Fruit fly (Drosophila melanogaster) whole organism, embryonic: ENCODE results near the gene CG32564.

Experiments
- Abd-B ChIP-seq: fragments of 200-800 bp; sonication (Bioruptor generic); optimal IDR thresholded peaks from 2 replicates; lab custom pipeline; 2018; ENCODE audit warnings: missing biosample characterization, mild to moderate bottlenecking, missing genetic modification characterization, moderate library complexity
- Antp ChIP-seq: fragments of 200-800 bp; sonication (Bioruptor generic); optimal IDR thresholded peaks from 3 replicates; lab custom pipeline; 2016; ENCODE audit warnings: missing biosample characterization, missing genetic modification characterization
- BEAF-32 ChIP-seq: fragments of 200-800 bp; sonication (Bioruptor generic); optimal IDR thresholded peaks from 3 replicates; lab custom pipeline; 2017; ENCODE audit warnings: missing biosample characterization, missing genetic modification characterization, mild to moderate bottlenecking, moderate library complexity, missing genetic modification reagents
- CG10147 ChIP-seq: fragments of 200-800 bp; sonication (Bioruptor generic); optimal IDR thresholded peaks from 2 replicates; lab custom pipeline; 2019; ENCODE audit warnings: missing biosample characterization, mild to moderate bottlenecking, missing genetic modification characterization, moderate library complexity
- CG10267 ChIP-seq: fragments of 200-800 bp; sonication (Bioruptor generic); optimal IDR thresholded peaks from 2 replicates; lab custom pipeline; 2018; ENCODE audit warnings: missing biosample characterization, mild to moderate bottlenecking, missing genetic modification characterization, moderate library complexity
- CG12744 ChIP-seq: fragments of 200-800 bp; sonication (Bioruptor generic); optimal IDR thresholded peaks from 2 replicates; lab custom pipeline; 2016; ENCODE audit warnings: missing biosample characterization, missing genetic modification characterization
- CG13894 ChIP-seq: fragments of 200-800 bp; sonication (Bioruptor generic); optimal IDR thresholded peaks from 3 replicates; lab custom pipeline; 2018; ENCODE audit warnings: missing biosample characterization, mild to moderate bottlenecking, missing genetic modification characterization, moderate library complexity
- CG1603 ChIP-seq: fragments of 200-800 bp; sonication (Bioruptor generic); optimal IDR thresholded peaks from 2 replicates; lab custom pipeline; 2019; ENCODE audit warnings: missing biosample characterization, mild to moderate bottlenecking, missing genetic modification characterization, moderate library complexity
- CG17186 ChIP-seq: fragments of 200-800 bp; sonication (Bioruptor generic); optimal IDR thresholded peaks from 3 replicates; lab custom pipeline; 2017; ENCODE audit warnings: missing biosample characterization, missing genetic modification reagents, missing genetic modification characterization
- CG17829 ChIP-seq: fragments of 200-800 bp; optimal IDR thresholded peaks from 2 replicates; lab custom pipeline; 2019; ENCODE audit warnings: missing biosample characterization, mild to moderate bottlenecking, missing genetic modification characterization, moderate library complexity
- CG18599 ChIP-seq: fragments of 200-800 bp; sonication (Bioruptor generic); optimal IDR thresholded peaks from 3 replicates; lab custom pipeline; 2017; ENCODE audit warnings: missing biosample characterization, missing genetic modification characterization, mild to moderate bottlenecking, moderate library complexity, missing genetic modification reagents
- CG2116 ChIP-seq: fragments of 200-800 bp; sonication (Bioruptor generic); optimal IDR thresholded peaks from 3 replicates; lab custom pipeline; 2018; ENCODE audit warnings: missing biosample characterization, mild to moderate bottlenecking, missing genetic modification characterization
- CG2712 ChIP-seq: fragments of 200-800 bp; optimal IDR thresholded peaks from 3 replicates; lab custom pipeline; 2019; ENCODE audit warnings: missing biosample characterization, mild to moderate bottlenecking, missing genetic modification characterization, moderate library complexity
- CG33213 ChIP-seq: fragments of 200-800 bp; sonication (Bioruptor generic); optimal IDR thresholded peaks from 3 replicates; lab custom pipeline; 2016; ENCODE audit warnings: missing biosample characterization, missing genetic modification characterization
- CG43689 ChIP-seq: fragments of 200-800 bp; sonication (Bioruptor generic); IDR thresholded peaks from 2 replicates; pipeline ENCODE4 v1.3.6; 2022; ENCODE audit warnings: missing biosample characterization, missing genetic modification characterization
- CG4617 ChIP-seq: fragments of 200-800 bp; sonication (Bioruptor generic); optimal IDR thresholded peaks from 3 replicates; lab custom pipeline; 2016; ENCODE audit warnings: missing biosample characterization, missing genetic modification characterization, borderline replicate concordance
- CG6654 ChIP-seq: fragments of 200-800 bp; sonication (Bioruptor generic); optimal IDR thresholded peaks from 2 replicates; lab custom pipeline; 2017; ENCODE audit warnings: missing biosample characterization, mild to moderate bottlenecking, missing genetic modification characterization
- CG6854 ChIP-seq: fragments of 200-800 bp; sonication (Bioruptor generic); optimal IDR thresholded peaks from 3 replicates; lab custom pipeline; 2017; ENCODE audit warnings: missing biosample characterization, mild to moderate bottlenecking, missing genetic modification characterization
- CG7271 ChIP-seq: fragments of 200-800 bp; sonication (Bioruptor generic); optimal IDR thresholded peaks from 2 replicates; lab custom pipeline; 2018; ENCODE audit warnings: missing biosample characterization, mild to moderate bottlenecking, missing genetic modification characterization, moderate library complexity
- CG9797 ChIP-seq: fragments of 200-800 bp; sonication (Bioruptor generic); optimal IDR thresholded peaks from 3 replicates; lab custom pipeline; 2018; ENCODE audit warnings: missing biosample characterization, mild to moderate bottlenecking, missing genetic modification characterization
- D ChIP-seq, 2 experiments: fragments of 200-800 bp in 1 of 2; fragments of >200 bp in 1 of 2; sonication (Bioruptor generic) in 1 of 2; optimal IDR thresholded peaks; 2 replicates in 1 of 2; 3 replicates in 1 of 2; lab custom pipeline; 2017; ENCODE audit warnings: mild to moderate bottlenecking in 1 of 2, missing biosample characterization in 1 of 2, missing genetic modification characterization in 1 of 2, missing genetic modification reagents in 1 of 2
- D19B ChIP-seq: fragments of 200-800 bp; sonication (Bioruptor generic); optimal IDR thresholded peaks from 2 replicates; lab custom pipeline; 2017; ENCODE audit warnings: missing biosample characterization, mild to moderate bottlenecking, missing genetic modification characterization
- Deaf1 ChIP-seq: fragments of 200-800 bp; optimal IDR thresholded peaks from 3 replicates; lab custom pipeline; 2019; ENCODE audit warnings: missing biosample characterization, mild to moderate bottlenecking, missing genetic modification characterization, moderate library complexity
- Doc2 ChIP-seq: fragments of 200-800 bp; sonication (Bioruptor generic); IDR thresholded peaks from 2 replicates; pipeline ENCODE4 v1.3.6; 2022; ENCODE audit warnings: missing biosample characterization, missing genetic modification characterization
- Dp ChIP-seq: fragments of 200-800 bp; sonication (Bioruptor generic); optimal IDR thresholded peaks from 2 replicates; lab custom pipeline; 2018; ENCODE audit warnings: missing biosample characterization, mild to moderate bottlenecking, missing genetic modification characterization, moderate library complexity
- Dref ChIP-seq: fragments of 200-800 bp; sonication (Bioruptor generic); IDR thresholded peaks from 2 replicates; pipeline ENCODE4 v1.3.6; 2022; ENCODE audit warnings: missing biosample characterization, missing genetic modification characterization
- Ets97D ChIP-seq: fragments of 200-800 bp; sonication (Bioruptor generic); optimal IDR thresholded peaks from 3 replicates; lab custom pipeline; 2016; ENCODE audit warnings: missing biosample characterization, missing genetic modification characterization
- HLH4C ChIP-seq: fragments of 200-800 bp; sonication (Bioruptor generic); IDR thresholded peaks from 3 replicates; pipeline ENCODE4 v1.3.6; 2022; ENCODE audit warnings: missing biosample characterization, missing genetic modification characterization; ENCODE audit not compliant: partially characterized antibody
- Hey ChIP-seq: fragments of 200-800 bp; sonication (Bioruptor generic); optimal IDR thresholded peaks from 3 replicates; lab custom pipeline; 2018; ENCODE audit warnings: missing biosample characterization, mild to moderate bottlenecking, missing genetic modification characterization
- HmgZ ChIP-seq: fragments of 200-800 bp; sonication (Bioruptor generic); optimal IDR thresholded peaks from 2 replicates; lab custom pipeline; 2018; ENCODE audit warnings: missing biosample characterization, mild to moderate bottlenecking, missing genetic modification characterization
- Lhr ChIP-seq: fragments of 200-800 bp; sonication (Bioruptor generic); optimal IDR thresholded peaks from 3 replicates; lab custom pipeline; 2017; ENCODE audit warnings: mild to moderate bottlenecking, missing biosample characterization, missing genetic modification reagents, missing genetic modification characterization
- MBD-R2 ChIP-seq: fragments of 200-800 bp; sonication (Bioruptor generic); IDR thresholded peaks from 2 replicates; pipeline ENCODE4 v1.3.6; 2022; ENCODE audit warnings: missing biosample characterization, missing genetic modification characterization
- NFAT ChIP-seq: fragments of 200-800 bp; sonication (Bioruptor generic); IDR thresholded peaks from 2 replicates; pipeline ENCODE4 v1.3.6; 2022; ENCODE audit warnings: missing biosample characterization, missing genetic modification characterization
- Opbp ChIP-seq: fragments of 200-800 bp; sonication (Bioruptor generic); IDR thresholded peaks from 3 replicates; pipeline ENCODE4 v1.3.6; 2022; ENCODE audit warnings: missing biosample characterization, missing genetic modification characterization; ENCODE audit not compliant: partially characterized antibody
- Six4 ChIP-seq: fragments of 200-800 bp; sonication (Bioruptor generic); optimal IDR thresholded peaks from 2 replicates; lab custom pipeline; 2016; ENCODE audit warnings: missing biosample characterization, missing genetic modification characterization
- YL-1 ChIP-seq: fragments of 200-800 bp; sonication (Bioruptor generic); optimal IDR thresholded peaks from 3 replicates; lab custom pipeline; 2017; ENCODE audit warnings: missing biosample characterization, mild to moderate bottlenecking, missing genetic modification characterization
- amos ChIP-seq: fragments of 200-800 bp; sonication (Bioruptor generic); IDR thresholded peaks from 2 replicates; pipeline ENCODE4 v1.3.6; 2022; ENCODE audit warnings: missing biosample characterization, missing genetic modification characterization; ENCODE audit not compliant: partially characterized antibody
- aop ChIP-seq: fragments of 200-800 bp; sonication (Bioruptor generic); IDR thresholded peaks from 2 replicates; pipeline ENCODE4 v1.3.6; 2022; ENCODE audit warnings: missing biosample characterization, missing genetic modification characterization
- btn ChIP-seq: fragments of 200-800 bp; sonication (Bioruptor generic); optimal IDR thresholded peaks from 2 replicates; lab custom pipeline; 2016; ENCODE audit warnings: missing biosample characterization, missing genetic modification characterization
- cad ChIP-seq: fragments of >200 bp; optimal IDR thresholded peaks from 2 replicates; lab custom pipeline; 2017; ENCODE audit warnings: missing biosample characterization, missing genetic modification characterization
- dm ChIP-seq: fragments of 200-800 bp; sonication (Bioruptor generic); optimal IDR thresholded peaks from 3 replicates; lab custom pipeline; 2016; ENCODE audit warnings: missing biosample characterization, missing genetic modification characterization
- fd96Cb ChIP-seq: fragments of 200-800 bp; sonication (Bioruptor generic); optimal IDR thresholded peaks from 2 replicates; lab custom pipeline; 2018; ENCODE audit warnings: missing biosample characterization, mild to moderate bottlenecking, missing genetic modification characterization, moderate library complexity
- inv ChIP-seq: fragments of 200-800 bp; sonication (Bioruptor generic); IDR thresholded peaks from 2 replicates; pipeline ENCODE4 v1.3.6; 2022; ENCODE audit warnings: missing biosample characterization, missing genetic modification characterization; ENCODE audit not compliant: partially characterized antibody
- knrl ChIP-seq: fragments of 200-800 bp; sonication (Bioruptor generic); IDR thresholded peaks from 3 replicates; pipeline ENCODE4 v1.3.6; 2022; ENCODE audit warnings: missing biosample characterization, missing genetic modification characterization; ENCODE audit not compliant: partially characterized antibody
- nmo ChIP-seq: fragments of 200-800 bp; sonication (Bioruptor generic); optimal IDR thresholded peaks from 2 replicates; lab custom pipeline; 2018; ENCODE audit warnings: missing biosample characterization, mild to moderate bottlenecking, missing genetic modification characterization, moderate library complexity
- pita ChIP-seq: fragments of 200-800 bp; sonication (Bioruptor generic); optimal IDR thresholded peaks from 2 replicates; lab custom pipeline; 2017; ENCODE audit warnings: missing biosample characterization, mild to moderate bottlenecking, missing genetic modification characterization
- sens ChIP-seq: fragments of 200-800 bp; sonication (Bioruptor generic); peaks from one replicate; lab custom pipeline; 2016; ENCODE audit warnings: missing biosample characterization, missing genetic modification characterization
- stwl ChIP-seq: fragments of 200-800 bp; sonication (Bioruptor generic); optimal IDR thresholded peaks from 3 replicates; lab custom pipeline; 2018; ENCODE audit warnings: missing biosample characterization, mild to moderate bottlenecking, missing genetic modification characterization, moderate library complexity
- trem ChIP-seq: fragments of 200-800 bp; optimal IDR thresholded peaks from 3 replicates; lab custom pipeline; 2019; ENCODE audit warnings: missing biosample characterization, mild to moderate bottlenecking, missing genetic modification characterization, moderate library complexity

The CG32564 gene

DNA sequence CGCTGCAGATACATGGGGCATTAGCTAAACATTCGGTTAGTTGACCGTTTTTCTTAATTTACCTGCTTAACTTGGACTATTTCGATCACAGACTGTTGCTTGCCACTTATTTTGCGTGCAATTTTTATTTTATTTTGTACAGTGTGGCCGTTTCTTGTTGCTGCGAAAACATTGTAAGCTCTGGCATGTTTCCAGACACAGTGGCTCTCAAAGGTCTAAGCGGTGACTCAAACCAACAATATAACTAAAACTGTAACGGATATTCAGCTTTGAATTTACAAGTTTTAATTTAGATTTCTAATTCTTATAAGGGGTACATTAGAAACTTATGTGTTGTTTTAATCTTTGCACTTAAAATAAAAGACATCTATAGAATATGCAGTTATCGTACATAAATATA, 43.1 kb downstream of the CG32564 start, which contains the start of gene CG8675 (continued):
- TF ChIP-seq HLH4C (0 out of 3 replicates have a peak, but pooled peaks have one; percentile 43), CG43689 (GFP tag; lab: Robert Waterston, UW) (no peak), stwl (tag; lab: Kevin White, UChicago) (peak; percentile 81), Ets97D (GFP tag; lab: Kevin White, UChicago) (peak; percentile 32), pita (GFP tag; lab: Kevin White, UChicago) (peak; percentile 64), trem (tag; lab: Kevin White, UChicago) (peak; percentile 4), CG33213 (GFP tag; lab: Kevin White, UChicago) (peak; percentile 18), YL-1 (peak; percentile 49), Deaf1 (tag; lab: Kevin White, UChicago) (no peak), Hey (tag; lab: Kevin White, UChicago) (peak; percentile 18), Lhr (GFP tag; lab: Kevin White, UChicago) (peak; percentile 67), NFAT (no peak), MBD-R2 (GFP tag; lab: Robert Waterston, UW) (peak; percentile 73), Opbp (GFP tag; lab: Robert Waterston, UW) (peak; percentile 41; the same call in 1 of the 3 replicates), D (optimal IDR thresholded peaks at IDR 0.05; lab: Kevin White, UChicago) (no peak), D (GFP tag; optimal IDR thresholded peaks at IDR 0.05; lab: Kevin White, UChicago) (no peak), Dref (peak; percentile 43; the same call in 1 of the 2 replicates), Dp (GFP tag; lab: Kevin White, UChicago) (peak; percentile 37), CG2712 (peak; percentile 16), CG17829 (tag; lab: Kevin White, UChicago) (peak; percentile 13), CG6854 (GFP tag; lab: Kevin White, UChicago) (peak; percentile 32), Abd-B (GFP tag; lab: Kevin White, UChicago) (peak; percentile 1), CG1603 (tag; lab: Kevin White, UChicago) (peak; percentile 50), inv (GFP tag; lab: Robert Waterston, UW) (no peak), CG4617 (GFP tag; lab: Kevin White, UChicago) (peak; percentile 65), HmgZ (peak; percentile 40), CG10267 (tag; lab: Kevin White, UChicago) (peak; percentile 7), dm (GFP tag; lab: Kevin White, UChicago) (peak; percentile 67), Six4 (no peak), amos (GFP tag; lab: Robert Waterston, UW) (peak; percentile 21; the same call in 1 of the 2 replicates), fd96Cb (no peak), CG18599 (GFP tag; lab: Kevin White, UChicago) (no peak), CG10147 (GFP tag; lab: Kevin White, UChicago) (no peak), CG7271 (no peak), CG9797 (GFP tag; lab: Kevin White, UChicago) (peak; percentile 56), sens (GFP tag; lab: Kevin White, UChicago) (peak; percentile 66), CG12744 (GFP tag; lab: Kevin White, UChicago) (no peak), CG13894 (no peak), btn (GFP tag; lab: Kevin White, UChicago) (no peak), aop (GFP tag; lab: Robert Waterston, UW) (no peak), CG6654 (GFP tag; lab: Kevin White, UChicago) (peak; percentile 99), BEAF-32 (GFP tag; lab: Kevin White, UChicago) (peak; percentile 33), D19B (GFP tag; lab: Kevin White, UChicago) (no peak), nmo (GFP tag; lab: Kevin White, UChicago) (peak; percentile 19), knrl (GFP tag; lab: Robert Waterston, UW) (peak; percentile 46; the same call in 2 of the 3 replicates), Antp (GFP tag; lab: Kevin White, UChicago) (no peak), CG17186 (GFP tag; lab: Kevin White, UChicago) (peak; percentile 17), Doc2 (GFP tag; lab: Robert Waterston, UW) (no peak), cad (peak; percentile 81), CG2116 (GFP tag; lab: Kevin White, UChicago) (peak; percentile 9)
